Fruit fly (Drosophila melanogaster): Measurements from ENCODE around the gene CG15005.
A peak's percentile ranks its signal among the peaks of the same experiment; 100 is the strongest.

Gene CG15005

DNA sequence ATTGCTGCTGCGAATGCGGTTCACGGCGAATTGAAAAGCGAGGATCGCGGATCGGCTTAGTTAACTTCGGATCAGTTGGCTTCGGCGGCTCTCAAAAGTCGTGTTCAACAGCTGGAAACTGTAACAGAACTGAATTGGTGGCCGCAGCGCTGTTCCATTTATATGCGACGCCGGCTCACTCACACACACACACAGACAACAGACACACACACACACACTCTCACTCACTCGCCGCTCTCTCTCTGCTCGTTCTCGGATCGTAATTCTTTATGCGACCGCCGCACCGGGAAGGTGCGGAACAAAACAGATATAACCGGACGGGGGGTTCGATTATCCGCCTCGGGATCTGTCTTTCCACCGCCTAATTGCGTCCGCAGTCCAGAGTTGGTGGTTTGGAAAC, 23.0 kb upstream of the CG15005 start, which contains the start of gene CG46460 (continued):
- TF ChIP-seq dsx (GFP tag; optimal IDR thresholded peaks at IDR 0.05; ENCODE audit: poor library complexity, severe bottlenecking) (no peak), Eip93F (GFP tag; optimal IDR thresholded peaks at IDR 0.05) (no peak), Hr4 (GFP tag; optimal IDR thresholded peaks at IDR 0.05) (no peak), fd85E (GFP tag; optimal IDR thresholded peaks at IDR 0.05) (no peak), pdm3 (GFP tag; optimal IDR thresholded peaks at IDR 0.05) (no peak), Sox15 (GFP tag; optimal IDR thresholded peaks at IDR 0.05) (no peak), CG8319 (GFP tag; optimal IDR thresholded peaks at IDR 0.05) (no peak), OdsH (GFP tag; optimal IDR thresholded peaks at IDR 0.05) (no peak), CG10669 (GFP tag; optimal IDR thresholded peaks at IDR 0.05) (peak; percentile 26), CG6163 (GFP tag; IDR thresholded peaks at IDR 0.05) (0 out of 3 replicates have a peak, but pooled peaks have one; percentile 16), eg (GFP tag; IDR thresholded peaks at IDR 0.05) (peak; percentile 45; the same call in 1 of the 3 replicates), Lpt (GFP tag; optimal IDR thresholded peaks at IDR 0.05) (no peak), vri (GFP tag; optimal IDR thresholded peaks at IDR 0.05) (no peak), cyc (GFP tag; optimal IDR thresholded peaks at IDR 0.05) (peak; percentile 25), salr (GFP tag; optimal IDR thresholded peaks at IDR 0.05) (no peak)

DNA sequence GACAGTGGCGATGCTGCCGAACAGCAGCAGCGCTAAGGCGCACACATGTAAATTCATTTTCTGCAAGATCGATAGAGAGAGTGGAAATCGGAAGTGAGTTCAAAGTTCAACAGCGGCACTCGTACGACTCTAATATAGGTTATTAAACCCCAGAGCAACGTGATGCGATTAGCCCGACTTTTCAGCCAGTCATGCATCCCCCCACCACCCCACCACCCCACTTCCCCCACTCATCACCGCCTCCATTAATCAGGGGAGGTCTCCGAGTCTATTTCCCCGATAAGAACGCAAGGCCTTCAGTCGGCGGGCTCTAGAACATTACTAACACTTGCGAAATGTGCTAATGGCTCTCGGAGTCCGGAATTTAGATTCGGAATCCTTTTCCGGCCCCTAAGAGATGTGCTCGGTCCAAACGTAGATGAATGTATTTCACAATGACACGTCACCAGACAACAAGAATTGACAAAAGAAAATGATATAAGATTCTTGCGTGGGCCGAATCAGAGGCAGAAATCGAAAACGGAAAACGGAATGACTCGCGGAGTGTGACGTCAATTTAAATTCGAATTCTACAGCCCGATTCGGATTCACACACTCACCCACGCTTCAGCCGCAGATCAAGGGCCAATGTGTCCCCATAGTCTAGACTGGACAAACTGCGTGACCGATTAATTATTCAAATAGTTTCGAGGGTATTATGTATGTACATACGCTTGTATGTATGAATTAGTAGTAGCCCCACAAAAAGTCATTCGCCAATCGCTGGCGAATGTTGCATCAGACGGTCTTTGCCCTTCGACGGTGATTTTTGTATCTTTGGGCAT, 21.7 kb upstream of the CG15005 start:
- peak; percentile 23 for TF ChIP-seq CG6808 (GFP tag; optimal IDR thresholded peaks at IDR 0.05)
- TF ChIP-seq ss (GFP tag; optimal IDR thresholded peaks at IDR 0.05), result peak; percentile 16 to 56
- TF ChIP-seq CG15336 (GFP tag; IDR thresholded peaks at IDR 0.05), result peak; percentile 35; the same call in 1 of the 2 replicates
- TF ChIP-seq eg (GFP tag; IDR thresholded peaks at IDR 0.05), result 0 out of 3 replicates have a peak, but pooled peaks have one; percentile 34
- TF ChIP-seq CG34406 (GFP tag; optimal IDR thresholded peaks at IDR 0.05), result no peak
- TF ChIP-seq Sox15 (GFP tag; optimal IDR thresholded peaks at IDR 0.05), result no peak
- peak; percentile 84 for TF ChIP-seq svp (GFP tag)
- no peak for TF ChIP-seq acj6 (GFP tag; optimal IDR thresholded peaks at IDR 0.05)
- peak; percentile 49 for TF ChIP-seq CG6276 (GFP tag; optimal IDR thresholded peaks at IDR 0.05)
- peak; percentile 15 for TF ChIP-seq CG16779 (tag; optimal IDR thresholded peaks at IDR 0.05)
- no peak for TF ChIP-seq pdm3 (GFP tag; optimal IDR thresholded peaks at IDR 0.05)
- peak; percentile 14 for TF ChIP-seq CG10669 (GFP tag; optimal IDR thresholded peaks at IDR 0.05)
- 0 out of 3 replicates have a peak, but pooled peaks have one; percentile 12 for TF ChIP-seq CG6163 (GFP tag; IDR thresholded peaks at IDR 0.05)

DNA sequence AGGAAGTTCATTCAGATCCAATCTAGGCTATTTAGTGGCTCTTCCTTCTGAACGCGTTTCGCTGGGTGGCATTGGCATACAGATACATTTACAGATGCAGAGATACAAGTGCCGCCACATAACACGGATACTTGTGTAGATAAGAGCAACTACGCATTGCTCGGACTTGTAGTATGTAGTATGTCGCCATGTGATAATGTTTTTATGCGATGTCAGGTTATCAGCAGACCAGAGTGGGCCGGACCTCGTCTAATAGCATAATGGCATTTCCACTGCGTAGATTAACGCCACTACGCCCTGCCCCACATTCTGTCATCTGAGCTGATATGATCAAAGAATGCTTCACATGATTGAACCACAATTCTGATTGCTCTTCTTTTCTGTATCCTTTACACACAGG, 17.7 kb upstream of the CG15005 start:
- no peak for TF ChIP-seq Sox15 (GFP tag; optimal IDR thresholded peaks at IDR 0.05)
- peak; percentile 83 for TF ChIP-seq svp (GFP tag)

DNA sequence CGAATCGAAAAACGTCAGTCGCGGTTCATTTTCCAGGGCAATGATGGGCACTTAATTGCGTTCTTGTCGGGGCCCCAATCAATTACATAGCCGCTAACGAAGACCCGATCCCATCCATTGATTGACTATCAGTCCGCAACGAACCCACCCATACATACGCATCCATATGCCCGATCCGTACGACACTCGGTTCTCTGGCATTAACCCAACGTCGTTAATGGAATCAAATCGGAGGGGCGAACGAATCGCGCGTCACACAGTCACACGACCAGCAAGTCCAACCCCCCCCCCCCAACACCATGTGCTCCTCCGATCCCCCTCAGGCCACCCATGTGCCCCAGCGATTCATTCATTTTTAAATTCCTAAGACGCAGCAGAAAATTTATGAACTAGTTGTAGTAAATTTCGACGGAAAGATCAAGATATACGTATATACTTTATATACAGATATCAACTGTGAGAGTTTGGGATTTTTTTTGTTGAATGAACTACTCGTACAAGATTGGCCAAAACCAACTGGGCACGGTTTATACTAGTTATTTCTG, 17.2 kb upstream of the CG15005 start:
- no peak for TF ChIP-seq esn (GFP tag; optimal IDR thresholded peaks at IDR 0.05)
- TF ChIP-seq achi (GFP tag; optimal IDR thresholded peaks at IDR 0.05), result no peak
- TF ChIP-seq svp (GFP tag), result peak; percentile 97
- TF ChIP-seq dsx (GFP tag; optimal IDR thresholded peaks at IDR 0.05; ENCODE audit: poor library complexity, severe bottlenecking), result peak; percentile 16
- no peak for TF ChIP-seq CG11762 (GFP tag; optimal IDR thresholded peaks at IDR 0.05; ENCODE audit: insufficient read depth)
- TF ChIP-seq CG6276 (GFP tag; optimal IDR thresholded peaks at IDR 0.05), result peak; percentile 27
- no peak for TF ChIP-seq fd59A (GFP tag; optimal IDR thresholded peaks at IDR 0.05)
- TF ChIP-seq topi (GFP tag; optimal IDR thresholded peaks at IDR 0.05), result no peak
- TF ChIP-seq CG1621 (tag; optimal IDR thresholded peaks at IDR 0.05), result peak; percentile 4
- TF ChIP-seq Hr38 (GFP tag; optimal IDR thresholded peaks at IDR 0.05), result no peak
- TF ChIP-seq lz (GFP tag; optimal IDR thresholded peaks at IDR 0.05), result no peak
- no peak for TF ChIP-seq Blimp-1 (GFP tag; optimal IDR thresholded peaks at IDR 0.05)
- TF ChIP-seq CG6808 (GFP tag; optimal IDR thresholded peaks at IDR 0.05), result peak; percentile 3
- TF ChIP-seq Eip78C (GFP tag), result peak; percentile 24
- TF ChIP-seq ss (GFP tag; optimal IDR thresholded peaks at IDR 0.05), result peak in 1 of 2 experiments; percentile 10
- TF ChIP-seq CG16779 (tag; optimal IDR thresholded peaks at IDR 0.05), result peak; percentile 40
- TF ChIP-seq CG3919 (GFP tag; optimal IDR thresholded peaks at IDR 0.05), result no peak
- no peak for TF ChIP-seq Hr39 (GFP tag; optimal IDR thresholded peaks at IDR 0.05)

All from whole organism, prepupa.